Fruit fly (Drosophila melanogaster): ENCODE data around the gene CG31245.
A peak's percentile ranks its signal among the peaks of the same experiment; 100 is the strongest.

CG31245 gene

dm6 chr3R:19347678-19348077, 29.3 kb downstream of the CG31245 start:
- TF ChIP-seq Snoo (tag; optimal IDR thresholded peaks at IDR 0.05) (peak; percentile 19), CG8159 (tag; optimal IDR thresholded peaks at IDR 0.05) (no peak)

dm6 chr3R:19346532-19346931, 30.5 kb downstream of the CG31245 start:
- TF ChIP-seq D1 (tag; optimal IDR thresholded peaks at IDR 0.05) (no peak), CG10348 (GFP tag; IDR thresholded peaks at IDR 0.05) (no peak), Snoo (tag; optimal IDR thresholded peaks at IDR 0.05) (no peak), Ets98B (GFP tag; IDR thresholded peaks at IDR 0.05) (no peak)

dm6 chr3R:19345214-19345613, 31.8 kb downstream of the CG31245 start:
- TF ChIP-seq Snoo (tag; optimal IDR thresholded peaks at IDR 0.05), result no peak
- TF ChIP-seq CG32121 (GFP tag; IDR thresholded peaks at IDR 0.05), result no peak
- TF ChIP-seq CG17806 (tag; optimal IDR thresholded peaks at IDR 0.05), result no peak
- no peak for TF ChIP-seq CG34367 (tag; optimal IDR thresholded peaks at IDR 0.05)
- no peak for TF ChIP-seq CG9948 (tag; optimal IDR thresholded peaks at IDR 0.05)
- TF ChIP-seq Ets98B (GFP tag; IDR thresholded peaks at IDR 0.05), result no peak
- no peak for TF ChIP-seq fd96Ca (GFP tag; IDR thresholded peaks at IDR 0.05)
- no peak for TF ChIP-seq CG8301 (tag; optimal IDR thresholded peaks at IDR 0.05)
- no peak for TF ChIP-seq CG13204 (GFP tag; optimal IDR thresholded peaks at IDR 0.05)
- no peak for TF ChIP-seq CG8159 (tag; optimal IDR thresholded peaks at IDR 0.05)
- no peak for TF ChIP-seq CG14655 (GFP tag; optimal IDR thresholded peaks at IDR 0.05)
- no peak for TF ChIP-seq CG10348 (GFP tag; IDR thresholded peaks at IDR 0.05)
- no peak for TF ChIP-seq D1 (tag; optimal IDR thresholded peaks at IDR 0.05)
- TF ChIP-seq Pif1B (GFP tag; optimal IDR thresholded peaks at IDR 0.05), result no peak
- TF ChIP-seq gl (tag; optimal IDR thresholded peaks at IDR 0.05), result no peak
- TF ChIP-seq CG12605 (GFP tag; IDR thresholded peaks at IDR 0.05), result no peak

- TF ChIP-seq Ets98B (GFP tag; IDR thresholded peaks at IDR 0.05) (no peak), CG12605 (GFP tag; IDR thresholded peaks at IDR 0.05) (no peak), CG17806 (tag; optimal IDR thresholded peaks at IDR 0.05) (no peak)
Observed at dm6 chr3R:19343534-19344325, 33.3 kb downstream of the CG31245 start.

- TF ChIP-seq CG14655 (GFP tag; optimal IDR thresholded peaks at IDR 0.05), result no peak
- no peak for TF ChIP-seq Pif1A (GFP tag; optimal IDR thresholded peaks at IDR 0.05)
- TF ChIP-seq fd96Ca (GFP tag; IDR thresholded peaks at IDR 0.05), result no peak
- no peak for TF ChIP-seq CG10348 (GFP tag; IDR thresholded peaks at IDR 0.05)
- no peak for TF ChIP-seq CG4496 (GFP tag; IDR thresholded peaks at IDR 0.05)
- no peak for TF ChIP-seq Snoo (tag; optimal IDR thresholded peaks at IDR 0.05)
- TF ChIP-seq CG15710 (tag; optimal IDR thresholded peaks at IDR 0.05), result no peak
- TF ChIP-seq Ets98B (GFP tag; IDR thresholded peaks at IDR 0.05), result no peak
- no peak for TF ChIP-seq EcR (GFP tag; optimal IDR thresholded peaks at IDR 0.05)
- TF ChIP-seq CG17806 (tag; optimal IDR thresholded peaks at IDR 0.05), result no peak
- no peak for TF ChIP-seq CG8159 (tag; optimal IDR thresholded peaks at IDR 0.05)
- no peak for TF ChIP-seq CG8301 (tag; optimal IDR thresholded peaks at IDR 0.05)
Observed at dm6 chr3R:19341779-19342178, 35.2 kb downstream of the CG31245 start.

- no peak for TF ChIP-seq Ets98B (GFP tag; IDR thresholded peaks at IDR 0.05)
- no peak for TF ChIP-seq CG15710 (tag; optimal IDR thresholded peaks at IDR 0.05)
- TF ChIP-seq rn (GFP tag; IDR thresholded peaks at IDR 0.05), result no peak
- TF ChIP-seq fd96Ca (GFP tag; IDR thresholded peaks at IDR 0.05), result no peak
- no peak for TF ChIP-seq CG14655 (GFP tag; optimal IDR thresholded peaks at IDR 0.05)
- no peak for TF ChIP-seq CG4496 (GFP tag; IDR thresholded peaks at IDR 0.05)
- TF ChIP-seq EcR (GFP tag; optimal IDR thresholded peaks at IDR 0.05), result no peak
- TF ChIP-seq Pif1B (GFP tag; optimal IDR thresholded peaks at IDR 0.05), result no peak
- TF ChIP-seq Pif1A (GFP tag; optimal IDR thresholded peaks at IDR 0.05), result no peak
- TF ChIP-seq D1 (tag; optimal IDR thresholded peaks at IDR 0.05), result no peak
- no peak for TF ChIP-seq gl (tag; optimal IDR thresholded peaks at IDR 0.05)
Observed at dm6 chr3R:19340312-19341079, 36.5 kb downstream of the CG31245 start.

dm6 chr3R:19339205-19339724, 37.8 kb downstream of the CG31245 start:
- no peak for TF ChIP-seq CG17806 (tag; optimal IDR thresholded peaks at IDR 0.05)
- TF ChIP-seq EcR (GFP tag; optimal IDR thresholded peaks at IDR 0.05), result no peak
- TF ChIP-seq CG32121 (GFP tag; IDR thresholded peaks at IDR 0.05), result no peak
- no peak for TF ChIP-seq CG9948 (tag; optimal IDR thresholded peaks at IDR 0.05)
- no peak for TF ChIP-seq CG8301 (tag; optimal IDR thresholded peaks at IDR 0.05)
- TF ChIP-seq D1 (tag; optimal IDR thresholded peaks at IDR 0.05), result no peak
- no peak for TF ChIP-seq Snoo (tag; optimal IDR thresholded peaks at IDR 0.05)
- no peak for TF ChIP-seq rn (GFP tag; IDR thresholded peaks at IDR 0.05)
- TF ChIP-seq Pif1A (GFP tag; optimal IDR thresholded peaks at IDR 0.05), result no peak
- TF ChIP-seq CG34367 (tag; optimal IDR thresholded peaks at IDR 0.05), result no peak
- no peak for TF ChIP-seq CG8159 (tag; optimal IDR thresholded peaks at IDR 0.05)
- TF ChIP-seq CG14655 (GFP tag; optimal IDR thresholded peaks at IDR 0.05), result no peak

Data from whole organism, pupa.